Fruit fly (Drosophila melanogaster) whole organism, wandering third instar larva: Measurements from ENCODE around the gene CG9922.

Experiments
- br ChIP-seq: fragments of 200-800 bp; sonication (Bioruptor generic); optimal IDR thresholded peaks from 2 replicates; lab custom pipeline; 2016; ENCODE audit warnings: missing biosample characterization, missing genetic modification characterization
- brk ChIP-seq: fragments of 200-800 bp; sonication (Bioruptor generic); optimal IDR thresholded peaks from 2 replicates; lab custom pipeline; 2016; ENCODE audit warnings: missing biosample characterization, mild to moderate bottlenecking, missing genetic modification characterization
- lola ChIP-seq: fragments of >200 bp; optimal IDR thresholded peaks from 2 replicates; lab custom pipeline; 2017; ENCODE audit warnings: missing biosample characterization, missing genetic modification characterization

- TF ChIP-seq brk (GFP tag; lab: Kevin White, UChicago) (peak; percentile 91), lola (GFP tag; lab: Kevin White, UChicago) (no peak), br (peak; percentile 90)
Observed at dm6 chr3R:14053037-14053808, 17.0 kb upstream of the CG9922 start.
